Fruit fly (Drosophila melanogaster) whole organism, embryonic: ENCODE results near the gene msn.
A peak's percentile ranks its signal among the peaks of the same experiment; 100 is the strongest.

Experiments used
- CG10462 ChIP-seq: fragments of 200-800 bp; sonication (Bioruptor generic); optimal IDR thresholded peaks from 2 replicates; lab custom pipeline; 2016; ENCODE audit warnings: missing biosample characterization, missing genetic modification characterization
- CG10543 ChIP-seq: fragments of 200-800 bp; sonication (Bioruptor generic); optimal IDR thresholded peaks from 3 replicates; lab custom pipeline; 2017; ENCODE audit warnings: missing biosample characterization, mild to moderate bottlenecking, missing genetic modification characterization, moderate library complexity
- CG11504 ChIP-seq: fragments of 200-800 bp; sonication (Bioruptor generic); optimal IDR thresholded peaks from 3 replicates; lab custom pipeline; 2019; ENCODE audit warnings: missing biosample characterization, mild to moderate bottlenecking, missing genetic modification characterization, moderate library complexity
- CG12219 ChIP-seq: fragments of 200-800 bp; sonication (Bioruptor generic); optimal IDR thresholded peaks from 3 replicates; lab custom pipeline; 2018; ENCODE audit warnings: missing biosample characterization, mild to moderate bottlenecking, missing genetic modification characterization
- CG14965 ChIP-seq: fragments of 200-800 bp; sonication (Bioruptor generic); optimal IDR thresholded peaks from 2 replicates; lab custom pipeline; 2016; ENCODE audit warnings: missing biosample characterization, missing genetic modification characterization, borderline replicate concordance
- CG1602 ChIP-seq: fragments of 200-800 bp; sonication (Bioruptor generic); optimal IDR thresholded peaks from 3 replicates; lab custom pipeline; 2016; ENCODE audit warnings: missing biosample characterization, missing genetic modification characterization
- CG1603 ChIP-seq: fragments of 200-800 bp; sonication (Bioruptor generic); optimal IDR thresholded peaks from 2 replicates; lab custom pipeline; 2019; ENCODE audit warnings: missing biosample characterization, mild to moderate bottlenecking, missing genetic modification characterization, moderate library complexity
- CG1792 ChIP-seq: fragments of 200-800 bp; sonication (Bioruptor generic); optimal IDR thresholded peaks from 2 replicates; lab custom pipeline; 2016; ENCODE audit warnings: missing biosample characterization, missing genetic modification characterization
- CG34376 ChIP-seq: fragments of 200-800 bp; sonication (Bioruptor generic); optimal IDR thresholded peaks from 2 replicates; lab custom pipeline; 2018; ENCODE audit warnings: missing biosample characterization, mild to moderate bottlenecking, missing genetic modification characterization
- CG3838 ChIP-seq: fragments of 200-800 bp; sonication (Bioruptor generic); optimal IDR thresholded peaks from 3 replicates; lab custom pipeline; 2016; ENCODE audit warnings: missing biosample characterization, missing genetic modification characterization
- CG4854 ChIP-seq: fragments of 200-800 bp; sonication (Bioruptor generic); optimal IDR thresholded peaks from 2 replicates; lab custom pipeline; 2016; ENCODE audit warnings: missing biosample characterization, missing genetic modification characterization, inconsistent platforms
- CG6765 ChIP-seq: fragments of 200-800 bp; sonication (Bioruptor generic); optimal IDR thresholded peaks from 3 replicates; lab custom pipeline; 2017; ENCODE audit warnings: missing biosample characterization, mild to moderate bottlenecking, missing genetic modification characterization
- CG7786 ChIP-seq: fragments of 200-800 bp; sonication (Bioruptor generic); optimal IDR thresholded peaks from 2 replicates; lab custom pipeline; 2016; ENCODE audit warnings: missing biosample characterization, missing genetic modification characterization
- CG7987 ChIP-seq: fragments of 200-800 bp; sonication (Bioruptor generic); optimal IDR thresholded peaks from 2 replicates; lab custom pipeline; 2018; ENCODE audit warnings: missing biosample characterization, mild to moderate bottlenecking, missing genetic modification characterization, moderate library complexity
- CG8281 ChIP-seq: fragments of 200-800 bp; sonication (Bioruptor generic); optimal IDR thresholded peaks from 2 replicates; lab custom pipeline; 2018; ENCODE audit warnings: missing biosample characterization, mild to moderate bottlenecking, missing genetic modification characterization, moderate library complexity
- CG8478 ChIP-seq: fragments of >200 bp; optimal IDR thresholded peaks from 2 replicates; lab custom pipeline; 2018
- CG9876 ChIP-seq: fragments of 200-800 bp; sonication (Bioruptor generic); optimal IDR thresholded peaks from 2 replicates; lab custom pipeline; 2016; ENCODE audit warnings: missing biosample characterization, missing genetic modification characterization
- CoRest ChIP-seq: fragments of 200-800 bp; sonication (Bioruptor generic); optimal IDR thresholded peaks from 3 replicates; lab custom pipeline; 2018; ENCODE audit warnings: missing biosample characterization, mild to moderate bottlenecking, missing genetic modification characterization, moderate library complexity
- Dek ChIP-seq: fragments of 200-800 bp; sonication (Bioruptor generic); optimal IDR thresholded peaks from 3 replicates; lab custom pipeline; 2019; ENCODE audit warnings: missing biosample characterization, mild to moderate bottlenecking, missing genetic modification characterization, moderate library complexity
- Dip3 ChIP-seq: fragments of 200-800 bp; sonication (Bioruptor generic); optimal IDR thresholded peaks from 3 replicates; lab custom pipeline; 2016; ENCODE audit warnings: missing biosample characterization, missing genetic modification characterization
- H15 ChIP-seq: fragments of 200-800 bp; sonication (Bioruptor generic); IDR thresholded peaks from 3 replicates; pipeline ENCODE4 v1.3.6; 2022; ENCODE audit warnings: missing biosample characterization, missing genetic modification characterization
- HmgD ChIP-seq: fragments of 200-800 bp; sonication (Bioruptor generic); optimal IDR thresholded peaks from 3 replicates; lab custom pipeline; 2016; ENCODE audit warnings: missing biosample characterization, missing genetic modification characterization
- Hmr ChIP-seq: fragments of 200-800 bp; sonication (Bioruptor generic); optimal IDR thresholded peaks from 3 replicates; lab custom pipeline; 2017; ENCODE audit warnings: mild to moderate bottlenecking, missing biosample characterization, missing genetic modification reagents, missing genetic modification characterization
- Kr ChIP-seq: fragments of 200-800 bp; sonication (Bioruptor generic); optimal IDR thresholded peaks from 2 replicates; lab custom pipeline; 2017; ENCODE audit warnings: missing biosample characterization, mild to moderate bottlenecking, missing genetic modification characterization
- Oaz ChIP-seq: fragments of 200-800 bp; sonication (Bioruptor generic); IDR thresholded peaks from 2 replicates; pipeline ENCODE4 v1.3.6; 2022; ENCODE audit warnings: missing biosample characterization, missing genetic modification characterization
- Pdp1 ChIP-seq, 2 experiments: fragments of 200-800 bp; sonication (Bioruptor generic); optimal IDR thresholded peaks; 3 replicates each; lab custom pipeline; 2016; ENCODE audit warnings: missing biosample characterization in 2 of 2, missing genetic modification characterization in 2 of 2, mild to moderate bottlenecking in 1 of 2, moderate library complexity in 1 of 2
- Ptx1 ChIP-seq: fragments of 200-800 bp; sonication (Bioruptor generic); IDR thresholded peaks from 2 replicates; pipeline ENCODE4 v1.3.6; 2022; ENCODE audit warnings: missing biosample characterization, missing genetic modification characterization
- Scr ChIP-seq: fragments of 200-800 bp; sonication (Bioruptor generic); IDR thresholded peaks from 2 replicates; pipeline ENCODE4 v1.3.6; 2022; ENCODE audit warnings: missing biosample characterization, missing genetic modification characterization; ENCODE audit not compliant: partially characterized antibody
- Sox102F ChIP-seq: fragments of 200-800 bp; sonication (Bioruptor generic); optimal IDR thresholded peaks from 2 replicates; lab custom pipeline; 2018; ENCODE audit warnings: missing biosample characterization, mild to moderate bottlenecking, missing genetic modification characterization, moderate library complexity
- Trl ChIP-seq, 3 experiments: fragments of >200 bp in 2 of 3; fragments of 200-800 bp in 1 of 3; sonication (Bioruptor generic) in 1 of 3; optimal IDR thresholded peaks; 2 replicates in 1 of 3; 3 replicates in 2 of 3; lab custom pipeline; 2016 to 2017; ENCODE audit warnings: missing biosample characterization in 1 of 3, missing genetic modification characterization in 1 of 3
- Vsx1 ChIP-seq: fragments of 200-800 bp; sonication (Bioruptor generic); optimal IDR thresholded peaks from 2 replicates; lab custom pipeline; 2017; ENCODE audit warnings: missing biosample characterization, mild to moderate bottlenecking, missing genetic modification characterization, missing genetic modification reagents
- ab ChIP-seq: fragments of 200-800 bp; sonication (Bioruptor generic); optimal IDR thresholded peaks from 2 replicates; lab custom pipeline; 2016; ENCODE audit warnings: missing biosample characterization, missing genetic modification characterization
- bsh ChIP-seq, 2 experiments: fragments of 200-800 bp; sonication (Bioruptor generic); optimal IDR thresholded peaks; 2 replicates each; lab custom pipeline; 2017 to 2018; ENCODE audit warnings: mild to moderate bottlenecking in 2 of 2, missing biosample characterization in 2 of 2, missing genetic modification characterization in 2 of 2, moderate library complexity in 1 of 2
- chif ChIP-seq, 2 experiments: fragments of 200-800 bp; sonication (Bioruptor generic); optimal IDR thresholded peaks; 3 replicates each; lab custom pipeline; 2016; ENCODE audit warnings: missing biosample characterization in 2 of 2, missing genetic modification characterization in 2 of 2
- crc ChIP-seq: fragments of 200-800 bp; sonication (Bioruptor generic); optimal IDR thresholded peaks from 2 replicates; lab custom pipeline; 2016; ENCODE audit warnings: missing biosample characterization, missing genetic modification characterization
- dysf ChIP-seq: fragments of 200-800 bp; sonication (Bioruptor generic); IDR thresholded peaks from 3 replicates; pipeline ENCODE4 v1.3.6; 2022; ENCODE audit warnings: missing biosample characterization, missing genetic modification characterization
- fru ChIP-seq: fragments of >200 bp; optimal IDR thresholded peaks from 2 replicates; lab custom pipeline; 2017
- gce ChIP-seq: fragments of 200-800 bp; sonication (Bioruptor generic); IDR thresholded peaks from 3 replicates; pipeline ENCODE4 v1.3.6; 2022; ENCODE audit warnings: missing biosample characterization, missing genetic modification characterization
- grau ChIP-seq: fragments of 200-800 bp; optimal IDR thresholded peaks from 3 replicates; lab custom pipeline; 2019; ENCODE audit warnings: missing biosample characterization, mild to moderate bottlenecking, missing genetic modification characterization, moderate library complexity
- pb ChIP-seq: fragments of 200-800 bp; sonication (Bioruptor generic); optimal IDR thresholded peaks from 3 replicates; lab custom pipeline; 2016; ENCODE audit warnings: missing biosample characterization, missing genetic modification characterization
- pum ChIP-seq: fragments of 200-800 bp; sonication (Bioruptor generic); optimal IDR thresholded peaks from 2 replicates; lab custom pipeline; 2016; ENCODE audit warnings: missing biosample characterization, missing genetic modification characterization
- ro ChIP-seq: fragments of 200-800 bp; sonication (Bioruptor generic); IDR thresholded peaks from 2 replicates; pipeline ENCODE4 v1.3.6; 2022; ENCODE audit warnings: missing biosample characterization, missing genetic modification characterization
- row ChIP-seq: fragments of 200-800 bp; sonication (Bioruptor generic); IDR thresholded peaks from 3 replicates; pipeline ENCODE4 v1.3.6; 2022; ENCODE audit warnings: missing biosample characterization, missing genetic modification characterization
- sd ChIP-seq: fragments of 200-800 bp; sonication (Bioruptor generic); optimal IDR thresholded peaks from 3 replicates; lab custom pipeline; 2018; ENCODE audit warnings: missing biosample characterization, mild to moderate bottlenecking, missing genetic modification characterization, moderate library complexity
- sens ChIP-seq: fragments of 200-800 bp; sonication (Bioruptor generic); peaks from one replicate; lab custom pipeline; 2016; ENCODE audit warnings: missing biosample characterization, missing genetic modification characterization
- sr ChIP-seq: fragments of 200-800 bp; sonication (Bioruptor generic); IDR thresholded peaks from 3 replicates; pipeline ENCODE4 v1.3.6; 2022; ENCODE audit warnings: missing biosample characterization, missing genetic modification characterization
- tap ChIP-seq: fragments of 200-800 bp; optimal IDR thresholded peaks from 3 replicates; lab custom pipeline; 2019; ENCODE audit warnings: missing biosample characterization, mild to moderate bottlenecking, missing genetic modification characterization, moderate library complexity
- tx ChIP-seq: fragments of 200-800 bp; sonication (Bioruptor generic); optimal IDR thresholded peaks from 2 replicates; lab custom pipeline; 2016; ENCODE audit warnings: missing biosample characterization, missing genetic modification characterization

Gene msn

dm6 chr3L:2575240-2575639 is 11.1 kb downstream of the msn start (continued):
- TF ChIP-seq Oaz (GFP tag; lab: Robert Waterston, UW) (no peak), CG9876 (GFP tag; lab: Kevin White, UChicago) (no peak), Sox102F (GFP tag; lab: Kevin White, UChicago) (peak; percentile 3), CG10462 (GFP tag; lab: Kevin White, UChicago) (no peak), sens (GFP tag; lab: Kevin White, UChicago) (peak; percentile 31), CG14965 (GFP tag; lab: Kevin White, UChicago) (no peak), ro (GFP tag; lab: Robert Waterston, UW) (no peak), pb (GFP tag; lab: Kevin White, UChicago) (peak; percentile 39), CG11504 (peak; percentile 61), grau (peak; percentile 15), Ptx1 (GFP tag; lab: Robert Waterston, UW) (0 out of 2 replicates have a peak, but pooled peaks have one; percentile 9)

DNA sequence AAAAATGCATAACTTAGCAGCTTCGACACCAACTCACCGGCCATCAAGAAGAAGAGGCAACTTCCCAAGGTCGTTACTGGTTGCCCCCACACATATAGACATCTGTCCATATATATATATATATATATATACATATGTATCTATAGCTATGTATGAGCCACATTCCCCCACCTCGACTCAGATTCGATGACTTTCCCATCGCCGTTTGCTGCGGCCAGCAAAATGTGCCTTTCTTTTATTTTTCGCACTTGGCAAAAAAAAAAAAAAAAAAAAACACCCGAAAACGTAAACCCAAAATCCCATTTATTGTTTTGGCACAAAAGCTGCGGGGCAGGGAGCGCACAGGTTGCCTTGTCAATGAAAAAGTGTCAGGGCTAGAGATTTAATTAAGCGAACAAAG is 11.6 kb downstream of the msn start:
- TF ChIP-seq CG4854 (no peak), sr (peak; percentile 56; the same call in 2 of the 3 replicates)
- TF ChIP-seq, all 482 proteins: peak for 1

DNA sequence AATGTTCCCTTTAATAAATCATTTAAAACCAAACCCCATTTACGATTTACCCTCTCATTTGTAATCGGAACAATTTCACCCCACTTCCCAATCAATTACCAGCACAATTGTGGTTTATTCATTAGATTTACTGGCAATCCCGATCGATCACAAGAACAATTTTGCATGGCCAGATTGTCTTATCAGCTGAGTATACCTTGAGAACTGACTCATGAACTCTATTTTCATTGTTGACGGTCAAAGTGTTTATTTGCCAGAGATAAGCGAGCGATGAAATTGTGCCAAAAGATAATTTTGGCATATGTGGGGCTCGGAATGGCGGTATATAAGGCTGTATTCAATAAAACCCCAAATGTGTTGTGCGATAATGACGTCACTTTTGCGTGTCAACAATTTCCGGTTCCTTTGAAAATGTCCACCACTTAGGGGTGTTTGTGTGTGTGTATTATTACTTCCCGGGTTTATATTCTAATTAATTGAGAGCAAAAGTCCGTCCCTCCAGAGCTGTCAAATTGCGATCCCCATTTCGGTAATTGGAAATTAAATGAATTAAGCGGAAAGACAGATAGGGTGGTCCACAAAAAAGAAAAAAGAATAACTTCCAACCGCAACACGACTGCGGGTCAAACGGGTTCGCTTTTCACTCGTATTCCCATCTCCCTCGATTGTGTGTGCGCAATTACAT is 13.3 kb downstream of the msn start:
- TF ChIP-seq CG6765 (GFP tag; lab: Kevin White, UChicago) (no peak), Dek (tag; lab: Kevin White, UChicago) (no peak), CG8478 (lab: Kevin White, UChicago) (no peak), CG34376 (GFP tag; lab: Kevin White, UChicago) (peak; percentile 87), tx (GFP tag; lab: Kevin White, UChicago) (no peak), CoRest (no peak), crc (GFP tag; lab: Kevin White, UChicago) (no peak), CG1602 (GFP tag; lab: Kevin White, UChicago) (no peak), fru (no peak), CG8281 (no peak), CG10543 (GFP tag; lab: Kevin White, UChicago) (no peak), HmgD (GFP tag; lab: Kevin White, UChicago) (no peak), Scr (GFP tag; lab: Robert Waterston, UW) (no peak), CG7786 (GFP tag; lab: Kevin White, UChicago) (no peak), H15 (no peak), dysf (GFP tag; lab: Robert Waterston, UW) (no peak), gce (GFP tag; lab: Robert Waterston, UW) (no peak), tap (tag; lab: Kevin White, UChicago) (no peak), Trl (optimal IDR thresholded peaks at IDR 0.05; lab: Kevin White, UChicago) (no peak), Trl (GFP tag; optimal IDR thresholded peaks at IDR 0.05; lab: Kevin White, UChicago) (no peak), Pdp1 (GFP tag; optimal IDR thresholded peaks at IDR 0.05; lab: Kevin White, UChicago) (no peak), row (no peak), bsh (GFP tag; optimal IDR thresholded peaks at IDR 0.05; lab: Kevin White, UChicago) (no peak), CG12219 (no peak), sd (tag; lab: Kevin White, UChicago) (peak; percentile 35), CG3838 (GFP tag; lab: Kevin White, UChicago) (no peak), Dip3 (GFP tag; lab: Kevin White, UChicago) (no peak), chif (GFP tag; optimal IDR thresholded peaks at IDR 0.05; lab: Kevin White, UChicago) (no peak), CG4854 (no peak), Vsx1 (GFP tag; lab: Kevin White, UChicago) (no peak), CG1792 (GFP tag; lab: Kevin White, UChicago) (no peak), Hmr (GFP tag; lab: Kevin White, UChicago) (peak; percentile 8), Kr (GFP tag; lab: Kevin White, UChicago) (no peak), pum (no peak), CG7987 (peak; percentile 3), CG1603 (no peak), ab (GFP tag; lab: Kevin White, UChicago) (no peak)
